Worm (Caenorhabditis elegans): ENCODE data around the gene Y38H6C.21.
"Not testable (repeated sequence)": the region's sequence is repeated elsewhere in the genome, so short reads cannot be mapped to it uniquely, and the experiment has no call there.

The Y38H6C.21 gene

DNA sequence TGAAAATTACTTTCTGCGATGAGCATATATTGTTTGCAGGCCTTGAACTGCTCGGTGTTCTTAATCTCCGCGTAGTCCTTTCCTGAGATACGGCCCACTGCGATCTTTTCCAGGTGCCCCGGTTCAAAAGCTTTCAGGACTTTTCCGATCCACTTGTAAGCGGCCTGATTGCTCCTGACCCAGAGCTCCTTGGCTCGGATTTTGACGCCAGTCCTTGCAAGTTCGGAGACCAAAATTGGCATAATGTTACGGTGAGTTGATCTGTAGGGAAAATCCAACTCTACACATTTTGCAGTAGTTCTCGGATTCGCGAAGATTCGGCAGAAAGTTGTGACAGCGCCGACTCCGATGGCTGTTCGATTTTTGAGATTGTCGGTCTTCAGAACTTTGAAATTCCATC is 38.1 kb downstream of the Y38H6C.21 start:
- TF ChIP-seq madf-3 (GFP tag; IDR thresholded peaks at IDR 0.05) (no peak), zfh-2 (GFP tag; conservative IDR thresholded peaks at IDR 0.05) (peak; percentile 36; the same call in 1 of the 2 replicates)

ce11 chrV:20514483-20514882 is 40.6 kb downstream of the Y38H6C.21 start:
- no peak for TF ChIP-seq ceh-91 (GFP tag; IDR thresholded peaks at IDR 0.05)
- no peak for TF ChIP-seq ccch-3 (GFP tag; optimal IDR thresholded peaks at IDR 0.05)
- no peak for TF ChIP-seq somi-1 (GFP tag; optimal IDR thresholded peaks at IDR 0.05)
- no peak for TF ChIP-seq nfya-1 (tag; optimal IDR thresholded peaks at IDR 0.05; ENCODE audit: borderline replicate concordance, insufficient read depth)

- not testable (repeated sequence) for TF ChIP-seq ztf-25 (GFP tag; IDR thresholded peaks at IDR 0.05); T26A5.8 (tag; optimal IDR thresholded peaks at IDR 0.05); hmg-20 (GFP tag; IDR thresholded peaks at IDR 0.05)
These were observed 41.4 kb downstream of the Y38H6C.21 start, which contains the start of gene Y38H6C.8 for ce11 chrV:20513661-20514060. Gene Y38H6C.8 (plus strand): TSS chrV:20513961.

ce11 chrV:20509427-20509826 is 45.6 kb downstream of the Y38H6C.21 start:
- peak; percentile 56; the same call in 1 of the 2 replicates for TF ChIP-seq zfh-2 (GFP tag; conservative IDR thresholded peaks at IDR 0.05)
- no peak for TF ChIP-seq madf-3 (GFP tag; IDR thresholded peaks at IDR 0.05)
- 0 out of 2 replicates have a peak, but pooled peaks have one; percentile 46 for TF ChIP-seq nhr-120 (GFP tag; IDR thresholded peaks at IDR 0.05)

DNA sequence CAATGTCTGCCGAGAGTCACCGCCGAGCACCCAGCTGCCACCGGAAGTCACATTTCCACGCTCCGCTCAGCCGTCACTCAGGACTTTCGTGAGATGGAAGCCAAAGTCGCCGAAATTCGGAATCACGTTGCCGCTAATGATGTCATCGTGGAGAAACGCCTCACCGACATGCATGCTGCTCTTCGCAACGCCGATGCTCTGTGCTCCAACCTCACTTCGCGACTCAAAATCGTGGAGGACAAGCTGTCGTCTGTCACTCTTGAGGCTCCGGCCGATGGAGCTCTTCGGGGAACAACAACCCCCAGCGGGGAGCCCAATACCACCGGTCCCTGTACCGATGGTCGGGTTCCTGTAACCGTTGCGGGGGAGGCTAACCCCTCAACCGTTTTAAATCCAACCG is 48.5 kb downstream of the Y38H6C.21 start:
- no peak for TF ChIP-seq mcd-1 (GFP tag; IDR thresholded peaks at IDR 0.05)
- TF ChIP-seq nhr-120 (GFP tag; IDR thresholded peaks at IDR 0.05): no peak
- no peak for TF ChIP-seq snpc-4 (GFP tag; optimal IDR thresholded peaks at IDR 0.05)
- TF ChIP-seq snpc-4 (tag; optimal IDR thresholded peaks at IDR 0.05): no peak
- TF ChIP-seq egrh-3 (GFP tag; IDR thresholded peaks at IDR 0.05): peak; percentile 21; the same call in 1 of the 2 replicates
- peak; percentile 67; the same call in 1 of the 2 replicates for TF ChIP-seq zfh-2 (GFP tag; conservative IDR thresholded peaks at IDR 0.05)

DNA sequence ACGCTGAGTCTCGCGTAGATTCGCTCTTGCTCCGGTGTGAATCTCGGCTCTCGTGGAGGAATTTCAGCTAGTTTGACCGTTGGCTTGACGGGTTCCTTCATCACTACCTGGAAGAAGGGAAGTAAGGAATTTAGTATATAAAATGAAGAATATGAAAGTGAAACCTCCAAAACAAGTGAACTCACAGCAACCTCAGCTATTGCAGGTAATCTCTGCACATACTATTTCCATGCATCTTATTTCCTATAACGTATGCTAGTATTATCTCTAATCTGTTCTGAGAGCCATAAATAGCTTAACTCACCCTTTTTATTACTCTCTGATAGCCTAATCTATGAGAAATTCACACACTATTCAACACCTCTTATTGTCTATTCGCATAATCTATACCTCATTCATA is 50.1 kb downstream of the Y38H6C.21 start, which contains the start of gene Y38H6C.4:
Gene Y38H6C.4 (minus strand): TSS at position 101 of the 400 bp plus-strand sequence.
- TF ChIP-seq ceh-100 (GFP tag; IDR thresholded peaks at IDR 0.05) (no peak), hmg-20 (GFP tag; IDR thresholded peaks at IDR 0.05) (no peak), F52B5.7 (tag; optimal IDR thresholded peaks at IDR 0.05) (no peak), snpc-1.3 (tag; optimal IDR thresholded peaks at IDR 0.05; ENCODE audit: insufficient read depth) (no peak), Y67H2A.10 (GFP tag; conservative IDR thresholded peaks at IDR 0.05) (no peak), snpc-1.1 (tag; optimal IDR thresholded peaks at IDR 0.05; ENCODE audit: insufficient read depth) (no peak), aptf-2 (GFP tag; conservative IDR thresholded peaks at IDR 0.05) (no peak), attf-6 (GFP tag; IDR thresholded peaks at IDR 0.05) (no peak), F55B11.4 (tag; optimal IDR thresholded peaks at IDR 0.05; ENCODE audit: borderline replicate concordance, insufficient read depth) (no peak), sptf-2 (GFP tag; optimal IDR thresholded peaks at IDR 0.05) (no peak), zim-3 (tag; optimal IDR thresholded peaks at IDR 0.05) (no peak), sea-2 (GFP tag; IDR thresholded peaks at IDR 0.05) (no peak)
